Worm (Caenorhabditis elegans) whole organism, late embryonic: ENCODE measurements around the gene rgs-2.

Source experiments
- F13H6.1 ChIP-seq: sonication (generic microtip); optimal IDR thresholded peaks from 2 replicates; lab custom pipeline; 2016; ENCODE audit warnings: missing genetic modification characterization, missing compliant biosample characterization
- ceh-19 ChIP-seq: fragments of 200-800 bp; sonication (Bioruptor generic); optimal IDR thresholded peaks from 2 replicates; lab custom pipeline; 2018; ENCODE audit warnings: mild to moderate bottlenecking, missing genetic modification characterization, missing compliant biosample characterization
- ceh-34 ChIP-seq: sonication (generic microtip); optimal IDR thresholded peaks from 2 replicates; lab custom pipeline; 2016; ENCODE audit warnings: mild to moderate bottlenecking, missing genetic modification characterization, missing compliant biosample characterization
- fkh-10 ChIP-seq: fragments of 150-350 bp; optimal IDR thresholded peaks from 2 replicates; lab custom pipeline; 2014; ENCODE audit warnings: missing biosample characterization, missing genetic modification reagents, missing genetic modification characterization
- hlh-30 ChIP-seq: sonication (generic microtip); optimal IDR thresholded peaks from 2 replicates; lab custom pipeline; 2017; ENCODE audit warnings: antibody characterized with exemption, missing genetic modification characterization, missing compliant biosample characterization; ENCODE audit not compliant: insufficient read depth
- hlh-8 ChIP-seq: sonication (generic microtip); optimal IDR thresholded peaks from 2 replicates; lab custom pipeline; 2016; ENCODE audit warnings: missing genotype, missing genetic modification characterization, missing compliant biosample characterization
- pag-3 ChIP-seq: sonication (generic microtip); optimal IDR thresholded peaks from 2 replicates; lab custom pipeline; 2016; ENCODE audit warnings: missing compliant biosample characterization, missing genetic modification characterization, borderline replicate concordance
- pha-4 ChIP-seq: fragments of 150-350 bp; optimal IDR thresholded peaks from 2 replicates; lab custom pipeline; 2018; ENCODE audit warnings: missing biosample characterization, missing genetic modification reagents, missing genetic modification characterization
- pros-1 ChIP-seq: fragments of 150-350 bp; optimal IDR thresholded peaks from 2 replicates; lab custom pipeline; 2014; ENCODE audit warnings: missing biosample characterization, missing genetic modification reagents, missing genetic modification characterization

DNA sequence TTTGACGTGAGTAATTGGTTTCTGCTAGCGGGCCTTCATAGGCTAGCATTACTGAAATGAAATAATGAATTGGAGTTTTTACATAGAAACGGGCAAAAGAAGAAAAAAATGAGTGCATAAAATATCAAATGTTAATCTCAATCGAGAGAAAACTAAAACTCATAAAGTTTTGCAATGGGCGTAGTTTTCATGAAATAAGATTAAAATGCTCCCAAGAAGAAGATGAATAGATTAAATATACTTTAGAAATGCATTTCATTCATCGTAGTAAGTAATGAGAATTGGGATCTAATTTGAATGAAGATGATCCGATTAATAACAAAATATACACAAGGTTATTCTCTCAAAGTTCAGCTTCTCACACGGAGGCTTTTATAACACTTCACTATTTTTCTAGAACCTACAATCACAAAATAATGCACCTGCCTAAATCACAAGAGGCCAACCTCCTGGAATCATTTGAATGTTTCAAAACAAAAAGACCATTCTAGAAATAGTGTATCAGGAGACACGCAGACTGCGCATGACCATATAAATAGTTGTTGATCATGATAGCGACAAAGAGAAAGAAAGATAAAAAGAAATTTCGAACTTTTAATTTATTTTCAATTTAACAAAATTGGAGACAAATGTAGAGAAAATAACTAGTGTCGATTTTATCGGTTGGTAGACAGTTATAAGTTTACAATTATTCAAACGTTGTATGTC lies 44.5 kb upstream of the rgs-2 start, which contains the start of gene nhr-17:
- TF ChIP-seq fkh-10 (GFP tag; lab: Kevin White, UChicago) (no peak), hlh-30 (tag; lab: Kevin White, UChicago) (no peak), ceh-19 (no peak), pros-1 (tag; lab: Kevin White, UChicago) (no peak), F13H6.1 (no peak), pag-3 (tag; lab: Kevin White, UChicago) (no peak), pha-4 (tag; lab: Kevin White, UChicago) (no peak), hlh-8 (tag; lab: Kevin White, UChicago) (no peak), ceh-34 (tag; lab: Kevin White, UChicago) (no peak)
